Worm (Caenorhabditis elegans): ENCODE measurements around the gene Y17D7C.6.

ce11 chrV:18687361-18687760 lies 22.2 kb upstream of the Y17D7C.6 start:
- TF ChIP-seq eyg-1 (tag; optimal IDR thresholded peaks at IDR 0.05) = no peak
- TF ChIP-seq fkh-10 (GFP tag; optimal IDR thresholded peaks at IDR 0.05) = no peak
- TF ChIP-seq ceh-45 (GFP tag; IDR thresholded peaks at IDR 0.05) = no peak
- TF ChIP-seq ceh-48 (tag; optimal IDR thresholded peaks at IDR 0.05) = no peak
- TF ChIP-seq hlh-8 (tag; optimal IDR thresholded peaks at IDR 0.05) = no peak
- TF ChIP-seq unc-3 (GFP tag; conservative IDR thresholded peaks at IDR 0.05) = no peak
- TF ChIP-seq unc-3 (tag; optimal IDR thresholded peaks at IDR 0.05) = no peak
- no peak for TF ChIP-seq nhr-11 (tag; optimal IDR thresholded peaks at IDR 0.05)

Data from whole organism, late embryonic.